Fruit fly (Drosophila melanogaster) whole organism, adult: Measurements from ENCODE around the gene Tsp97E.

ENCODE experiments used
- CG11617 ChIP-seq: fragments of 200-800 bp; sonication (Bioruptor generic); optimal IDR thresholded peaks from 2 replicates; lab custom pipeline; 2017; ENCODE audit warnings: mild to moderate bottlenecking, missing biosample characterization, missing genetic modification reagents, missing genetic modification characterization
- CG12768 ChIP-seq: fragments of 200-800 bp; sonication (Bioruptor generic); optimal IDR thresholded peaks from 2 replicates; lab custom pipeline; 2017; ENCODE audit warnings: missing biosample characterization, missing genetic modification characterization, mild to moderate bottlenecking, moderate library complexity, missing genetic modification reagents
- CG14711 ChIP-seq: fragments of 200-800 bp; sonication (Bioruptor generic); optimal IDR thresholded peaks from 2 replicates; lab custom pipeline; 2018; ENCODE audit warnings: missing biosample characterization, mild to moderate bottlenecking, missing genetic modification characterization, moderate library complexity
- CG33017 ChIP-seq: fragments of 200-800 bp; sonication (Bioruptor generic); optimal IDR thresholded peaks from 2 replicates; lab custom pipeline; 2018; ENCODE audit warnings: missing biosample characterization, mild to moderate bottlenecking, missing genetic modification characterization, moderate library complexity
- CG5204 ChIP-seq: fragments of 200-800 bp; sonication (Bioruptor generic); optimal IDR thresholded peaks from 2 replicates; lab custom pipeline; 2016; ENCODE audit warnings: missing biosample characterization, missing genetic modification characterization
- Clk ChIP-seq: fragments of 200-800 bp; sonication (Bioruptor generic); optimal IDR thresholded peaks from 2 replicates; lab custom pipeline; 2017; ENCODE audit warnings: missing biosample characterization, missing genetic modification characterization
- Hr96 ChIP-seq: fragments of 200-800 bp; sonication (Bioruptor generic); optimal IDR thresholded peaks from 2 replicates; lab custom pipeline; 2016; ENCODE audit warnings: missing biosample characterization, missing genetic modification characterization
- kay ChIP-seq: fragments of 200-800 bp; sonication (Bioruptor generic); peaks from one replicate; lab custom pipeline; 2016; ENCODE audit warnings: missing biosample characterization, missing genetic modification characterization, borderline replicate concordance
- ovo ChIP-seq: fragments of 200-800 bp; sonication (Bioruptor generic); optimal IDR thresholded peaks from 2 replicates; lab custom pipeline; 2016; ENCODE audit warnings: missing biosample characterization, missing genetic modification characterization
- tj ChIP-seq: fragments of 200-800 bp; sonication (Bioruptor generic); optimal IDR thresholded peaks from 3 replicates; lab custom pipeline; 2017; ENCODE audit warnings: missing biosample characterization, mild to moderate bottlenecking, missing genetic modification characterization, moderate library complexity
- toe ChIP-seq: fragments of 200-800 bp; sonication (Bioruptor generic); optimal IDR thresholded peaks from 2 replicates; lab custom pipeline; 2016; ENCODE audit warnings: missing biosample characterization, missing genetic modification characterization

DNA sequence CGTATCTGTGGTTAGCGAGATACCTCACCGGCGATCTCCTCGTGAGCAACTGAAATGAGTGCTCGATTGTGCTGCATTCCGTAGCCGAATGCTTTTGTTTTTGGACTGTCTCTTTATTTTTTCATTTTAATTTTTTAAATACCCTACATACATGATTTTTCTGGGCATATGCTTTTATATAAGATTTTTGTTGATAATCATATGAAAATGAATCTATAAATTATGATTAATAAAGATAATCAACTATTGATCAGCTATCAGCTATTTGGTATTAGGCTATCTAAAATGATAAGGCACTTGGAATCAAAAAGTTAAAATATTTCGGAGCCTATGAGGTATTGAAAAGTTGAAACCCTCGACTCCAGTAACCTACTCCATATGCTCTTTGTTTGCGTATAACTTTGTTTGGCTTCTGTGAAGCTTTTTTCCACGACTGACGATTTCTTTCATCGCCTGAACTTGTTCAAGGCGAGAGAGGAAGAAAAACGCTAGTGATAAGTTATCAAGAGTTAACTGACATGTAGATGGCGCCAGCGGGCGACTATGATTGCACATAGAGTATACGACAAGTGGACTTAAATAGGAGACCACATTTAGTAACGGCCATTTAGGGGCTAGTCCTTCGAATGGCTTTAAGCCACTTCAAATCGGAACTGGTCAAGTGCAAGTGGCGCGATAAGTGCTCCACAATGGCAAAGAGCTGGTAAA lies 25.3 kb upstream of the Tsp97E start, which contains the start of gene CG31076:
- TF ChIP-seq CG33017 (tag; lab: Kevin White, UChicago): no peak
- no peak for TF ChIP-seq Clk (GFP tag; lab: Kevin White, UChicago)
- no peak for TF ChIP-seq ovo (GFP tag; lab: Kevin White, UChicago)
- peak; percentile 30 for TF ChIP-seq CG14711 (tag; lab: Kevin White, UChicago)
- no peak for TF ChIP-seq kay (GFP tag; lab: Kevin White, UChicago)
- TF ChIP-seq Hr96 (GFP tag; lab: Kevin White, UChicago): no peak
- no peak for TF ChIP-seq CG11617 (GFP tag; lab: Kevin White, UChicago)
- TF ChIP-seq toe (GFP tag; lab: Kevin White, UChicago): peak; percentile 18
- no peak for TF ChIP-seq CG5204
- TF ChIP-seq CG12768 (GFP tag; lab: Kevin White, UChicago): no peak
- TF ChIP-seq tj: no peak
